Worm (Caenorhabditis elegans): ENCODE results near the gene ifas-2.

ce11 chrV:16874966-16875365 lies 13.7 kb downstream of the ifas-2 start, which contains the start of gene F49A5.10:
- TF ChIP-seq ztf-11 (tag; optimal IDR thresholded peaks at IDR 0.05) (no peak), mls-2 (tag; optimal IDR thresholded peaks at IDR 0.05) (no peak), pha-4 (tag; optimal IDR thresholded peaks at IDR 0.05) (no peak), elt-3 (tag; optimal IDR thresholded peaks at IDR 0.05) (no peak), nhr-2 (tag; optimal IDR thresholded peaks at IDR 0.05) (no peak)

All from whole organism, mixed stage, embryonic.